Worm (Caenorhabditis elegans): ENCODE results near the gene T16A1.10.
"Not testable (repeated sequence)": the region's sequence is repeated elsewhere in the genome, so short reads cannot be mapped to it uniquely, and the experiment has no call there.

Gene T16A1.10

DNA sequence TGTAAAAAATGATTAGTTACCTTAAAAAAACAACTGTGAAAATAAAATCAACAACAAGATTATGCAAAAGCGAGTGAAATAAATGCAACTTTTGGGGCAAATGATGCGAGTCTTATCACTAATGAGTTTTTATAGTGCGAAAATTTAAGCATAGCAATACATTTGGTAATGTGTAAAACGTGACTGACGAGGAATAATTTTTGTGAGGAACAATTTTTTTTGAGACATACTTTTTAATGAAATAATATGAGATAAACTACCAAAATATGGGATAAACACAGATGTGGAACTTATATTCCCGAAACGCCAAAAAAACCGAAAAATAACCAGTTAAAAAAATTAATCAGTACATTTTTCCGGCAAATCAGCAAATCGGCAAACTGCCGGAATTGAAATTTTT, 11.5 kb downstream of the T16A1.10 start, which contains the start of gene F07E5.9:
F07E5.9 (minus strand) TSS at position 101 of the 400 bp plus-strand sequence.
- TF ChIP-seq ztf-29 (GFP tag; IDR thresholded peaks at IDR 0.05) = no peak
- TF ChIP-seq ref-1 (GFP tag; conservative IDR thresholded peaks at IDR 0.05) = no peak

DNA sequence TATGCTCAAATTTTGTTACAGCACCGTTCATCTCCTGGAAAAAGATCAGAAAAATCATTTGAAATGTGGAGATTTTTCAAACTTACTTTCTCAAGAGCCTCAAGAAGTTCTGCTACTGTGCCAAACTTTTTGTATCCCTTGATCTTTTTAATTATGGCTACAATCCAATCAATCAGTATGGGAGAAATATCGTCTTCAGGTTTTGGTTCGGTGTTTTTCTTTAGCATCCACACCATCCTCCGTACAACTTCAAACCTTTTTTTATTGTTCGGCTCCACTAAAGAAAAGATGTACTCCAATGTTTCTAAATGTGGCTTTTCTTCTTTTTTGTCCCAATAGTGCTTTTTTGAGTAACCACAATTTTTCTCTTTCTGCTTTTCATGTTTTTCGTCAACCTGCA, 15.4 kb downstream of the T16A1.10 start:
- no peak for TF ChIP-seq klf-2 (GFP tag; conservative IDR thresholded peaks at IDR 0.05)
- no peak for TF ChIP-seq ref-1 (GFP tag; conservative IDR thresholded peaks at IDR 0.05)
- TF ChIP-seq tab-1 (GFP tag; IDR thresholded peaks at IDR 0.05) = no peak
- no peak for TF ChIP-seq ztf-23 (GFP tag; IDR thresholded peaks at IDR 0.05)

DNA sequence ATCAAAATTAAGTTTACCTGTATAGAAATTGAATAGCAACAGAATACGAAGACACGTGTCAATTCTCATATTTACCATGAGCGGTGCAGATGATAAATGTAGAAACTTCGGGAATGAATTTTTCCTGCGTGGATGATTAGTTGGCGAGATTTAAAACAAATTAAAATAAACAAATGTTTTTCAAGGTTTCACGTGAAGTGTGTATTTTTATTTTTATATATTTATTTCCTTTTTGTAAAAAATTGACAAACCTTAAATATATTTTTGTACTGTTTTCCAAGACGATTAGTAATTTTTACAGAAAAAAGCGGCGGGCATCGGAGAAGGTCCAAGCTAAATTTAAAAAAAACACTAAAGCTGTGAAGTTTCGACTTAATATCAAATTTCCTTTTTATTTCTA, 16.4 kb downstream of the T16A1.10 start, which contains the start of gene F07E5.8:
F07E5.8 (minus strand) TSS at position 101 of the 400 bp plus-strand sequence.
- TF ChIP-seq med-1 (GFP tag; optimal IDR thresholded peaks at IDR 0.05; ENCODE audit: insufficient read depth) (no peak), T22C8.4 (GFP tag; IDR thresholded peaks at IDR 0.05) (no peak)

DNA sequence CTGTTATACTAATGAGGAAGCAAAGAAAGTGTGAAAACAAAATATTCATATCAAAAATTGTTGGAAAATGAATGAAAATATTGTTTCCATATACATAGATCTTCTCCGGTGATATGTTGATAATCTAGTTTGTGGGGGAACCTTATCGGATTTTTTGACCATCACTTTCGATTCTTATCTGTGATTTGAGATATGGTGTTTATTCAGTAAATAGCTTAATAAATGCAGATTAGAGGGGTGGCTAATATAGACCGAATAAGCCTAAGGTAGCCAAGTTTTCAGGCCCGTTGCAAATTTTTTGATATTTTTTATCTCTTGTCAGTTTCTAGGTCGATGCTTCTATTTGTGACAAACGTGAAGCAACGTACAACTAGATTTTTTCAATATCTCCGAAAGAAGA, 20.5 kb downstream of the T16A1.10 start, which contains the start of gene F07E5.7:
F07E5.7 (minus strand) TSS at position 101 of the 400 bp plus-strand sequence.
- TF ChIP-seq cog-1 (tag; optimal IDR thresholded peaks at IDR 0.05) (no peak), klf-2 (GFP tag; conservative IDR thresholded peaks at IDR 0.05) (no peak), flt-1 (GFP tag; IDR thresholded peaks at IDR 0.05) (no peak), T22C8.4 (GFP tag; IDR thresholded peaks at IDR 0.05) (no peak), tab-1 (GFP tag; IDR thresholded peaks at IDR 0.05) (no peak), ref-1 (GFP tag; conservative IDR thresholded peaks at IDR 0.05) (no peak)

- TF ChIP-seq ztf-29 (GFP tag; IDR thresholded peaks at IDR 0.05); ref-1 (GFP tag; conservative IDR thresholded peaks at IDR 0.05); flt-1 (GFP tag; IDR thresholded peaks at IDR 0.05): not testable (repeated sequence)
Observed at ce11 chrII:2067451-2068021, 24.4 kb downstream of the T16A1.10 start, which contains the start of gene F07E5.12. Gene F07E5.12 (plus strand): TSS chrII:2067971.

DNA sequence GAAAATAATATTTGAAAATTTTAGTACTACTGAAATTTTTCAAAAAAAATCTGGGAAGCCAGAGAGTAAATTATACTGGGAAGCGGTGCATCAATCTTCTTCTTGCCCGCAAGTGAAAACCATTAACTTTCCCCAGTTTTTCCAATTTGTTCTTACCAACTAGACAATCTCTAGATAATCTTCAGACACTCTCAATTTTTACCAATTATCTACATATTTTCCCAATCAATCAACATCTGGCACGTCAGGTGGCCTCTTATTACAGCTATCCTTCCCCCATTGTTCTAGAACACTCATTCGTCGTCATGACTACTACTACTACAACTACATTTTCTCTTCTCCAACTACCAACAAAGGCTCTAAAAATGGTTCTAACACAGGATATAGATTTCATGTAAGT, 27.4 kb downstream of the T16A1.10 start, which contains the start of gene fbxb-6:
fbxb-6 (plus strand) TSS at position 301 of the 400 bp plus-strand sequence.
- no peak for TF ChIP-seq T22C8.4 (GFP tag; IDR thresholded peaks at IDR 0.05)
- TF ChIP-seq flt-1 (GFP tag; IDR thresholded peaks at IDR 0.05) = no peak
- no peak for TF ChIP-seq cog-1 (tag; optimal IDR thresholded peaks at IDR 0.05)
- TF ChIP-seq tab-1 (GFP tag; IDR thresholded peaks at IDR 0.05) = no peak
- no peak for TF ChIP-seq klf-2 (GFP tag; conservative IDR thresholded peaks at IDR 0.05)
- TF ChIP-seq ref-1 (GFP tag; conservative IDR thresholded peaks at IDR 0.05) = no peak
- TF ChIP-seq med-1 (GFP tag; optimal IDR thresholded peaks at IDR 0.05; ENCODE audit: insufficient read depth) = no peak
- no peak for TF ChIP-seq ztf-29 (GFP tag; IDR thresholded peaks at IDR 0.05)
- no peak for TF ChIP-seq ztf-23 (GFP tag; IDR thresholded peaks at IDR 0.05)

ce11 chrII:2063989-2064388, 27.9 kb downstream of the T16A1.10 start, which contains the start of gene F07E5.13:
Gene F07E5.13 (minus strand): TSS chrII:2064089.
- TF ChIP-seq flt-1 (GFP tag; IDR thresholded peaks at IDR 0.05) (no peak), tab-1 (GFP tag; IDR thresholded peaks at IDR 0.05) (no peak), ztf-29 (GFP tag; IDR thresholded peaks at IDR 0.05) (no peak), ztf-23 (GFP tag; IDR thresholded peaks at IDR 0.05) (no peak), med-1 (GFP tag; optimal IDR thresholded peaks at IDR 0.05; ENCODE audit: insufficient read depth) (no peak), T22C8.4 (GFP tag; IDR thresholded peaks at IDR 0.05) (no peak), cog-1 (tag; optimal IDR thresholded peaks at IDR 0.05) (no peak), ref-1 (GFP tag; conservative IDR thresholded peaks at IDR 0.05) (no peak), klf-2 (GFP tag; conservative IDR thresholded peaks at IDR 0.05) (no peak)

ce11 chrII:2058985-2059384, 32.9 kb downstream of the T16A1.10 start, which contains the start of gene F07E5.5:
Gene F07E5.5 (minus strand): TSS chrII:2059070.
- no peak for TF ChIP-seq T22C8.4 (GFP tag; IDR thresholded peaks at IDR 0.05)
- no peak for TF ChIP-seq ztf-23 (GFP tag; IDR thresholded peaks at IDR 0.05)
- TF ChIP-seq ref-1 (GFP tag; conservative IDR thresholded peaks at IDR 0.05) = no peak
- TF ChIP-seq tab-1 (GFP tag; IDR thresholded peaks at IDR 0.05) = no peak
- no peak for TF ChIP-seq med-1 (GFP tag; optimal IDR thresholded peaks at IDR 0.05; ENCODE audit: insufficient read depth)
- no peak for TF ChIP-seq flt-1 (GFP tag; IDR thresholded peaks at IDR 0.05)
- no peak for TF ChIP-seq klf-2 (GFP tag; conservative IDR thresholded peaks at IDR 0.05)
- no peak for TF ChIP-seq cog-1 (tag; optimal IDR thresholded peaks at IDR 0.05)
- TF ChIP-seq ztf-29 (GFP tag; IDR thresholded peaks at IDR 0.05) = no peak

ce11 chrII:2051372-2051771, 40.5 kb downstream of the T16A1.10 start, which contains the start of gene fbxb-35:
Gene fbxb-35 (plus strand): TSS chrII:2051672.
- TF ChIP-seq tab-1 (GFP tag; IDR thresholded peaks at IDR 0.05) = no peak
- no peak for TF ChIP-seq med-1 (GFP tag; optimal IDR thresholded peaks at IDR 0.05; ENCODE audit: insufficient read depth)
- TF ChIP-seq klf-2 (GFP tag; conservative IDR thresholded peaks at IDR 0.05) = no peak

DNA sequence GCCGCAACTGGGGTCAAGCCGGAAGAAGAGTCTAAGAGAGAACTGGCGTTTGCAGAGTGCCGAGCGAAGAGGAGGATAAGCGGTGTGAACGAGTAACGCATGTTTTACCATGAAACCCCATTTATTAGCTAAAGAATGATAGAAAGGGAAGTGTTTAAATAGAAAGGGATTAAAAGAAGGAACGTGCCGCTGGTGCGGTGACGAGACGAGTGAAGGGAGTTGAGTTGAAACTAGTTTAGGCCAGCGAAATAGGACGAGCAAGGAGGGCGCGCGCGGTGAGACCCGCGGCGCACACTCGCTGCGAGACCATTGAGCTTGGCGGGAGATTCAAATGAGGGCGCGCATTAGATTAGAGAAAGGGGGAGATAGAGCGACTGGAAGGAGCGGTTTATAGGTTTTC, 45.3 kb downstream of the T16A1.10 start, which contains the start of gene math-1:
math-1 (minus strand) TSS at position 101 of the 400 bp plus-strand sequence.
- TF ChIP-seq cog-1 (tag; optimal IDR thresholded peaks at IDR 0.05); T22C8.4 (GFP tag; IDR thresholded peaks at IDR 0.05); tab-1 (GFP tag; IDR thresholded peaks at IDR 0.05): not testable (repeated sequence)

- TF ChIP-seq klf-2 (GFP tag; conservative IDR thresholded peaks at IDR 0.05) = no peak
- TF ChIP-seq cog-1 (tag; optimal IDR thresholded peaks at IDR 0.05) = no peak
- no peak for TF ChIP-seq T22C8.4 (GFP tag; IDR thresholded peaks at IDR 0.05)
- TF ChIP-seq flt-1 (GFP tag; IDR thresholded peaks at IDR 0.05) = no peak
- no peak for TF ChIP-seq ztf-29 (GFP tag; IDR thresholded peaks at IDR 0.05)
- no peak for TF ChIP-seq med-1 (GFP tag; optimal IDR thresholded peaks at IDR 0.05; ENCODE audit: insufficient read depth)
- no peak for TF ChIP-seq tab-1 (GFP tag; IDR thresholded peaks at IDR 0.05)
- no peak for TF ChIP-seq ref-1 (GFP tag; conservative IDR thresholded peaks at IDR 0.05)
- no peak for TF ChIP-seq ztf-23 (GFP tag; IDR thresholded peaks at IDR 0.05)
Observed at ce11 chrII:2045505-2045904, 46.4 kb downstream of the T16A1.10 start, which contains the start of gene bath-24. Gene bath-24 (minus strand): TSS chrII:2045605.

Measured in whole organism, midembryonic.